Fruit fly (Drosophila melanogaster) whole organism, wandering third instar larva: ENCODE results near the gene CG34056.

Source experiments
- CG32264 ChIP-seq: fragments of 200-800 bp; sonication (Bioruptor generic); optimal IDR thresholded peaks from 2 replicates; lab custom pipeline; 2016; ENCODE audit warnings: missing biosample characterization, missing genetic modification characterization
- CG9705 ChIP-seq: fragments of 200-800 bp; sonication (Bioruptor generic); optimal IDR thresholded peaks from 2 replicates; lab custom pipeline; 2018; ENCODE audit warnings: missing biosample characterization, mild to moderate bottlenecking, missing genetic modification characterization
- Dfd ChIP-seq: fragments of >200 bp; optimal IDR thresholded peaks from 2 replicates; lab custom pipeline; 2017; ENCODE audit warnings: missing biosample characterization, missing genetic modification characterization
- GATAd ChIP-seq: sonication (Bioruptor generic); optimal IDR thresholded peaks from 2 replicates; lab custom pipeline; 2016; ENCODE audit warnings: missing biosample characterization, missing genetic modification characterization
- HLH106 ChIP-seq: fragments of 200-800 bp; optimal IDR thresholded peaks from 3 replicates; lab custom pipeline; 2019; ENCODE audit warnings: missing biosample characterization, mild to moderate bottlenecking, missing genetic modification characterization, moderate library complexity
- Hnf4 ChIP-seq: fragments of 200-800 bp; sonication (Bioruptor generic); optimal IDR thresholded peaks from 2 replicates; lab custom pipeline; 2016; ENCODE audit warnings: missing biosample characterization, mild to moderate bottlenecking, missing genetic modification characterization
- Hr83 ChIP-seq: fragments of 200-300 bp; sonication (Bioruptor generic); optimal IDR thresholded peaks from 2 replicates; lab custom pipeline; 2016; ENCODE audit warnings: missing biosample characterization, mild to moderate bottlenecking, missing genetic modification characterization, moderate library complexity; ENCODE audit not compliant: poor library complexity, severe bottlenecking
- Jra ChIP-seq: sonication (Bioruptor generic); optimal IDR thresholded peaks from 2 replicates; lab custom pipeline; 2016; ENCODE audit warnings: missing biosample characterization, missing genetic modification characterization
- OdsH ChIP-seq: fragments of 200-800 bp; sonication (Bioruptor generic); optimal IDR thresholded peaks from 2 replicates; lab custom pipeline; 2016; ENCODE audit warnings: missing biosample characterization, mild to moderate bottlenecking, missing genetic modification characterization
- Sp1 ChIP-seq: fragments of 200-800 bp; sonication (Bioruptor generic); optimal IDR thresholded peaks from 3 replicates; lab custom pipeline; 2019; ENCODE audit warnings: missing biosample characterization, mild to moderate bottlenecking, missing genetic modification characterization, moderate library complexity
- brk ChIP-seq: fragments of 200-800 bp; sonication (Bioruptor generic); optimal IDR thresholded peaks from 2 replicates; lab custom pipeline; 2016; ENCODE audit warnings: missing biosample characterization, mild to moderate bottlenecking, missing genetic modification characterization
- dl ChIP-seq, 2 experiments: fragments of 175-275, 200-275 bp in 1 of 2; fragments of 200-275 bp in 1 of 2; sonication (Bioruptor generic); optimal IDR thresholded peaks; lab custom pipeline; 2018; ENCODE audit warnings: mild to moderate bottlenecking in 2 of 2, missing biosample characterization in 2 of 2, missing genetic modification characterization in 2 of 2, moderate library complexity in 2 of 2; ENCODE audit not compliant: partially characterized antibody in 2 of 2, insufficient read depth in 1 of 2
- dmrt93B ChIP-seq: fragments of 200-800 bp; sonication (Bioruptor generic); optimal IDR thresholded peaks from 2 replicates; lab custom pipeline; 2018; ENCODE audit warnings: missing biosample characterization, mild to moderate bottlenecking, missing genetic modification characterization
- dsf ChIP-seq: sonication (Bioruptor generic); optimal IDR thresholded peaks from 2 replicates; lab custom pipeline; 2016; ENCODE audit warnings: missing biosample characterization, missing genetic modification characterization, borderline replicate concordance
- ey ChIP-seq: fragments of 200-800 bp; sonication (Bioruptor generic); optimal IDR thresholded peaks from 2 replicates; lab custom pipeline; 2016; ENCODE audit warnings: missing biosample characterization, missing genetic modification characterization
- fru ChIP-seq: fragments of 200-800 bp; sonication (Bioruptor generic); optimal IDR thresholded peaks from 3 replicates; lab custom pipeline; 2016; ENCODE audit warnings: missing biosample characterization, mild to moderate bottlenecking, missing genetic modification characterization
- h ChIP-seq: fragments of 200-800 bp; sonication (Bioruptor generic); optimal IDR thresholded peaks from 3 replicates; lab custom pipeline; 2016; ENCODE audit warnings: missing biosample characterization, mild to moderate bottlenecking, missing genetic modification characterization
- lola ChIP-seq: fragments of >200 bp; optimal IDR thresholded peaks from 2 replicates; lab custom pipeline; 2017; ENCODE audit warnings: missing biosample characterization, missing genetic modification characterization
- psq ChIP-seq: fragments of 200-800 bp; sonication (Bioruptor generic); optimal IDR thresholded peaks from 3 replicates; lab custom pipeline; 2017; ENCODE audit warnings: missing biosample characterization, mild to moderate bottlenecking, missing genetic modification characterization, moderate library complexity
- rgr ChIP-seq: fragments of 200-800 bp; sonication (Bioruptor generic); optimal IDR thresholded peaks from 3 replicates; lab custom pipeline; 2016; ENCODE audit warnings: missing biosample characterization, mild to moderate bottlenecking, missing genetic modification characterization
- tai ChIP-seq: sonication (Bioruptor generic); optimal IDR thresholded peaks from 2 replicates; lab custom pipeline; 2016; ENCODE audit warnings: missing biosample characterization, missing genetic modification characterization
- usp ChIP-seq: fragments of >200 bp; optimal IDR thresholded peaks from 2 replicates; lab custom pipeline; 2017; ENCODE audit warnings: missing biosample characterization, missing genetic modification characterization
- woc ChIP-seq: sonication (Bioruptor generic); optimal IDR thresholded peaks from 2 replicates; lab custom pipeline; 2016; ENCODE audit warnings: missing biosample characterization, mild to moderate bottlenecking, missing genetic modification characterization

CG34056 gene

DNA sequence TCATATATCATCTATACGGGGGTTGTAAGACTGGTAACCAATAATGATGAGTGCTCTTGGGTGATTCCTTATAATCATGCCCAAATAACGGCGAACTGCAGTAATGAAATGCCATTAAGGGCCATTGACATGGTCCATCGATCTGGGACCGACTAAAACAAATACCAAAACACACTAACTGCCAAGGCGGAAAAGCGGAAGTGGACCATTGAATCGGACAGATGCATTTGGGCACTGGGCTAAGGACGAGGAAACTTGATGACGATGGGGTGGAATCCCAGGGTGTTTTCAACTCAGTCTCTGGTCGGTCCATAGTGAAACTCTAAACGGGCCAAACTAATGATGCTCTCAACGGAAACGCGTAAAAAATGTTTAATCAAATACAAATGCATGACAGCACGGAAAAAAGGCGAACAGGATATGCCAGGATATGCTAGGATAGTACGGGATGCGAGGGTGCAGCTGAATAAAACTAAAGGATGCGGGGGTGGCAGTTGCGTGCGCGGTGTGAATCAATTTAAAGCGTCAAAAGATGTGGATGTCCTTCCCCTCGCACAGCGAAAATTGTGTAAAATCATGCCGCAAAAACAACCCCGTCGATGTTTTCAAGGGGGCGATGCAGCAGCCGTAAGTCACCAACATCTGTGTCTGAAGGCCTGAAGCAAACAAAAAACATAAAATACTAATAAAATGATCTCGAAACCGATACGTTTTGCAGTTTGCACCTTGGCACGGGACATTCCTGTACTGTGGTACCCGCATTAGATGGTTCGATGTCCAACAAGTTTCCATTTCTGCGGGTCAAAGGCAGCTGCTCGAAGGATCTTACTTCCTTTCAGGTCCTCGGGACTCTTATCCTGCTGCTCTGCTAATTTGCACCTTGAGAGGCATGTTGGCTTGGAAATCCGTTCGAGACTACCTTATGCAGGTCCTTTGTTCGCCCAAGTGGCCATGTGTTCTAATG, 16.9 kb downstream of the CG34056 start:
- TF ChIP-seq dl (GFP tag; optimal IDR thresholded peaks at IDR 0.05; lab: Kevin White, UChicago; ENCODE audit: insufficient read depth in 1 of 2, partially characterized antibody in 2 of 2) = no peak
- TF ChIP-seq dmrt93B (GFP tag; lab: Kevin White, UChicago) = no peak
- no peak for TF ChIP-seq GATAd (GFP tag; lab: Kevin White, UChicago)
- TF ChIP-seq Sp1 (GFP tag; lab: Kevin White, UChicago) = no peak
- TF ChIP-seq Hr83 = no peak

DNA sequence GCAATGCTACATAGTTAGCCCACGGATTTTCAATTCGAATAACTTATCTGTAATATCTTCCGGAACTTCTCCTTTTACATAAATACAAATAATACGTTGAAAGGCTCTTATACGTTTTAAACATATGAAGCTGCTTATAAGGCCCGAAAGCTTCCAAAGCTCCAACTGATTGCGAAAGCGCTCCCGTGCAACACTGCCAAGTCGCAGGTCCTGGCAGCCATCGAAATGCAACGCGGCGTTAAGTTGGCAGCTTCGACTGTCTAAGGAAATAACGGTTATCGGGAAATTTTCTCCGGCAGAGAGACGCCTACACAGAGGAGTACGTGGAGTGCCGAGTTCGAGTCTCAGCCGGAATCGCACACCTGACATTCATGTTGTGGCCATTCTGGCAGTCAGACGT, 17.9 kb downstream of the CG34056 start, which contains the start of gene Glut1:
TSS of gene Glut1 (plus strand) at position 393 of the 400 bp plus-strand sequence.
- TF ChIP-seq ey (no peak), brk (no peak), usp (GFP tag; lab: Kevin White, UChicago) (no peak), Hnf4 (GFP tag; lab: Kevin White, UChicago) (no peak), CG9705 (GFP tag; lab: Kevin White, UChicago) (no peak), psq (GFP tag; lab: Kevin White, UChicago) (no peak), GATAd (GFP tag; lab: Kevin White, UChicago) (no peak), lola (no peak), rgr (no peak), dmrt93B (GFP tag; lab: Kevin White, UChicago) (no peak), tai (no peak), dsf (GFP tag; lab: Kevin White, UChicago) (no peak), woc (GFP tag; lab: Kevin White, UChicago) (no peak), h (GFP tag; lab: Kevin White, UChicago) (no peak), OdsH (GFP tag; lab: Kevin White, UChicago) (no peak), Sp1 (GFP tag; lab: Kevin White, UChicago) (no peak)

DNA sequence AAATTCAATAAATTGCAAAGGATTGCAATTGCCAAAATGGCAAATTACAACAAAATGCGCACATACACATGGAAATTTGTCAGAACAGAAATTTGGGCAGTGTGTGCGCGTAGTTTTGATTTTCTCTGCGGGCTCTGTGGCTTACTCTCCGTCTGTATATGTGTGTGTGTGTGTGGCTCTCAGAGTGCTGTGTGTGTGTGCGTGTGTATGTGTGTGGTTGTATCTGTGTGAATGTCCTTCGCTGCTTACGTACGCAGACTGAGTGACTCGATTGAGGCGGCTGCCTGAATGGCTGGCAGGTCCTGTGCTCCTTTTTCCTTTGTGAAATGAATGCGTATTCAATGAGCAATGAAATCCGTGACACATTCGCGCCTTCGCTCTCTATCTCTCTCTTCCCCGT, 19.1 kb downstream of the CG34056 start:
- TF ChIP-seq Dfd (peak; percentile 72), Jra (no peak), fru (GFP tag; lab: Kevin White, UChicago) (no peak), dsf (GFP tag; lab: Kevin White, UChicago) (no peak), lola (no peak), dl (GFP tag; optimal IDR thresholded peaks at IDR 0.05; lab: Kevin White, UChicago; ENCODE audit: insufficient read depth in 1 of 2, partially characterized antibody in 2 of 2) (no peak)

DNA sequence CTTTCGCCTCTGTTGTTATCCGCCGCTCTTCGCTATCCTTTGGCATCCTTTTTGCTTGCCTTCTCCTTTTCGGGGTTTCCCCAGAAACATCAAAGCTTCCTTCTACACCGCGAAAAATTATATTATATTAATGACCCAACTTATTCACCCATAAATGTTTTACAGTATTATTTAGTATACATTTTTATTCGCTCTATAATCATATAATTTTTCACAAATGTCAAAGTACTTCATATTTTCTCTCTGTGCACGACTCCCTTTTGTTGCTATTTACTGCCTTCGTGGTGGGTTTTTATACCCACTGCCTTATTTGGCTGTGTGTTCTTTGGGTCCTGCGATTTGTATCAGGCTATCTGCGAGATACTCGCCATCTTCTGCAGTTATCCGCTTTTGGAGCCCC, 21.5 kb downstream of the CG34056 start:
- peak; percentile 45 for TF ChIP-seq HLH106 (tag; lab: Kevin White, UChicago)
- no peak for TF ChIP-seq CG32264 (GFP tag; lab: Kevin White, UChicago)
